Fruit fly (Drosophila melanogaster): Measurements from ENCODE around the gene Atac3.

Atac3 gene

dm6 chr3L:346656-347640, 19.2 kb upstream of the Atac3 start, which contains the start of gene mth:
TSS of gene mth (minus strand) at chr3L:346957.
- no peak for TF ChIP-seq insv (optimal IDR thresholded peaks at IDR 0.05)

- no peak for TF ChIP-seq ttk (optimal IDR thresholded peaks at IDR 0.05)
- no peak for TF ChIP-seq psq (optimal IDR thresholded peaks at IDR 0.05)
- no peak for TF ChIP-seq insv (optimal IDR thresholded peaks at IDR 0.05)
These were observed 15.5 kb upstream of the Atac3 start for dm6 chr3L:343316-343715.

- TF ChIP-seq Myc (optimal IDR thresholded peaks at IDR 0.05), result no peak
- TF ChIP-seq Sin3A (optimal IDR thresholded peaks at IDR 0.05), result no peak
- TF ChIP-seq h (optimal IDR thresholded peaks at IDR 0.05), result no peak
- no peak for TF ChIP-seq insv (optimal IDR thresholded peaks at IDR 0.05)
- no peak for TF ChIP-seq ttk (optimal IDR thresholded peaks at IDR 0.05)
- TF ChIP-seq psq (optimal IDR thresholded peaks at IDR 0.05), result no peak
These were observed 15.0 kb upstream of the Atac3 start, which contains the start of gene mthl10 for dm6 chr3L:342839-343238. TSS of gene mthl10 (minus strand) at chr3L:342915.

- TF ChIP-seq psq (optimal IDR thresholded peaks at IDR 0.05) (no peak), h (optimal IDR thresholded peaks at IDR 0.05) (no peak), ttk (optimal IDR thresholded peaks at IDR 0.05) (no peak), insv (optimal IDR thresholded peaks at IDR 0.05) (no peak), Myc (optimal IDR thresholded peaks at IDR 0.05) (no peak)
These were observed 13.5 kb upstream of the Atac3 start for dm6 chr3L:341052-341852.

dm6 chr3L:340569-340968, 12.8 kb upstream of the Atac3 start:
- TF ChIP-seq ttk (optimal IDR thresholded peaks at IDR 0.05) (no peak), Myc (optimal IDR thresholded peaks at IDR 0.05) (no peak), Sin3A (optimal IDR thresholded peaks at IDR 0.05) (no peak), h (optimal IDR thresholded peaks at IDR 0.05) (no peak), insv (optimal IDR thresholded peaks at IDR 0.05) (no peak), psq (optimal IDR thresholded peaks at IDR 0.05) (no peak)

dm6 chr3L:340124-340523, 12.3 kb upstream of the Atac3 start:
- TF ChIP-seq Myc (optimal IDR thresholded peaks at IDR 0.05), result no peak
- no peak for TF ChIP-seq Sin3A (optimal IDR thresholded peaks at IDR 0.05)
- TF ChIP-seq h (optimal IDR thresholded peaks at IDR 0.05), result no peak
- no peak for TF ChIP-seq insv (optimal IDR thresholded peaks at IDR 0.05)
- no peak for TF ChIP-seq psq (optimal IDR thresholded peaks at IDR 0.05)
- no peak for TF ChIP-seq ttk (optimal IDR thresholded peaks at IDR 0.05)

dm6 chr3L:339072-339471, 11.3 kb upstream of the Atac3 start:
- TF ChIP-seq Myc (optimal IDR thresholded peaks at IDR 0.05) (no peak), h (optimal IDR thresholded peaks at IDR 0.05) (no peak), Sin3A (optimal IDR thresholded peaks at IDR 0.05) (no peak), psq (optimal IDR thresholded peaks at IDR 0.05) (no peak), insv (optimal IDR thresholded peaks at IDR 0.05) (no peak), ttk (optimal IDR thresholded peaks at IDR 0.05) (no peak)

dm6 chr3L:338116-338515, 10.3 kb upstream of the Atac3 start:
- no peak for TF ChIP-seq insv (optimal IDR thresholded peaks at IDR 0.05)
- no peak for TF ChIP-seq psq (optimal IDR thresholded peaks at IDR 0.05)
- TF ChIP-seq ttk (optimal IDR thresholded peaks at IDR 0.05), result no peak
- no peak for TF ChIP-seq Sin3A (optimal IDR thresholded peaks at IDR 0.05)
- no peak for TF ChIP-seq h (optimal IDR thresholded peaks at IDR 0.05)
- no peak for TF ChIP-seq Myc (optimal IDR thresholded peaks at IDR 0.05)

dm6 chr3L:337148-337547, 9.4 kb upstream of the Atac3 start:
- TF ChIP-seq Sin3A (optimal IDR thresholded peaks at IDR 0.05) (no peak), psq (optimal IDR thresholded peaks at IDR 0.05) (no peak), h (optimal IDR thresholded peaks at IDR 0.05) (no peak), insv (optimal IDR thresholded peaks at IDR 0.05) (no peak), ttk (optimal IDR thresholded peaks at IDR 0.05) (no peak), Myc (optimal IDR thresholded peaks at IDR 0.05) (no peak)

- TF ChIP-seq ttk (optimal IDR thresholded peaks at IDR 0.05) (no peak), insv (optimal IDR thresholded peaks at IDR 0.05) (no peak), h (optimal IDR thresholded peaks at IDR 0.05) (no peak), psq (optimal IDR thresholded peaks at IDR 0.05) (no peak), Sin3A (optimal IDR thresholded peaks at IDR 0.05) (no peak), Myc (optimal IDR thresholded peaks at IDR 0.05) (no peak)
These were observed 4.3 kb upstream of the Atac3 start, which contains the start of gene mthl9 for dm6 chr3L:331842-332802. TSS of gene mthl9 (minus strand) at chr3L:332309.

dm6 chr3L:329153-329698, 1.4 kb upstream of the Atac3 start:
- TF ChIP-seq insv (optimal IDR thresholded peaks at IDR 0.05), result no peak
